Fruit fly (Drosophila melanogaster): ENCODE data around the gene escl.

DNA sequence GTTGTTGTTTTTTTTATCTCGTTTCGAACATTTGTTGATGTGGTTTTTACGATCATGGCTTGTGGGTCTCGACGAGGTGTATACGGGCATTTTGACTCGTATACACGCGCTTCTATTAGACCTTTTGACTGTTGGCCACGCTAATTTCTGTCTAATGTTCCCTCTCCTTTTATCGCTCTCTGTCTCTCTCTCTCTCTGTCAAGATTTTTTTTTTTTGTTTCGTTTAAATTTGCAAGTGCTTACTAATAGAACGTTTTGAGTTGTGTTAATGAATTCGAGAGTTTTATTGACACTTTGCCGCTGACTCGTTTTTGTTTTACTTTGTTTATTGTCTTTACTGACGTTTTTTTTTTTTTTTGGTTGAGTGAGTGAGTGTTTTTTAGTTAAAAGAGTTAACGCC, 20.4 kb upstream of the escl start:
- no peak for TF ChIP-seq psq (optimal IDR thresholded peaks at IDR 0.05)
- no peak for TF ChIP-seq CG8478 (optimal IDR thresholded peaks at IDR 0.05)
- TF ChIP-seq EcR (GFP tag; optimal IDR thresholded peaks at IDR 0.05): no peak

All from whole organism.